Worm (Caenorhabditis elegans) whole organism, early embryonic: Measurements from ENCODE around the gene pqn-42.

ENCODE experiments used
- aly-1 ChIP-seq: sonication (generic microtip); optimal IDR thresholded peaks from 2 replicates; lab custom pipeline; 2016; ENCODE audit warnings: missing genetic modification characterization, missing compliant biosample characterization
- ama-1 ChIP-seq: fragments of 150-350 bp; optimal IDR thresholded peaks from 2 replicates; lab custom pipeline; 2014
- ceh-13 ChIP-seq: fragments of 200-800 bp; sonication (Bioruptor generic); optimal IDR thresholded peaks from 2 replicates; lab custom pipeline; 2018; ENCODE audit warnings: mild to moderate bottlenecking, missing genetic modification characterization, missing compliant biosample characterization
- ceh-36 ChIP-seq: sonication (generic microtip); optimal IDR thresholded peaks from 2 replicates; lab custom pipeline; 2016; ENCODE audit warnings: missing genetic modification characterization, inconsistent platforms, missing compliant biosample characterization
- hmg-4 ChIP-seq: fragments of 200-800 bp; sonication (Bioruptor generic); optimal IDR thresholded peaks from 2 replicates; lab custom pipeline; 2018; ENCODE audit warnings: mild to moderate bottlenecking, missing genetic modification characterization, missing compliant biosample characterization
- tra-4 ChIP-seq: sonication (generic microtip); optimal IDR thresholded peaks from 2 replicates; lab custom pipeline; 2017; ENCODE audit warnings: missing genetic modification characterization, missing compliant biosample characterization

DNA sequence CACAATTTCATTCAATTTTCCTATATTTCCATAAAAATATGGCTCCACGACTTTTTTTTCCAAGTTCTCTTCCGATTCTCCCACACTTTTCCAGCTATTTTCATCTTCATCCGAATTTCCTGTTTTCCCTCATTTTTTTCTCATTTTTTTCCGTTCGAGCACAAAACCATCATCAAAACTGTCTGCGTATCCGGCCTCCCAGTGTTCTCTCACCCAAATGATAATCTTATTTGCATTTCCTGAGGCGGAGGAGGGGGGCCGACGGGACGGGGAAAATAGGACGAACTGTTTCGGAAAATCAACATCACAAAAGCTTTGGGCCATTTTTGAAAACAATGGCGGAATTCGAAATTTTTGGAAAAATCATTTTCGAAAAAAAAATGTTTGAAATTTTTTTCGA lies 18.5 kb downstream of the pqn-42 start:
- TF ChIP-seq hmg-4 (GFP tag; lab: Kevin White, UChicago) (no peak), ama-1 (no peak), ceh-13 (GFP tag; lab: Kevin White, UChicago) (no peak), tra-4 (tag; lab: Kevin White, UChicago) (no peak), ceh-36 (tag; lab: Kevin White, UChicago) (no peak), aly-1 (tag; lab: Kevin White, UChicago) (no peak)
